Fruit fly (Drosophila melanogaster) whole organism, prepupa: ENCODE data around the gene Antdh.

Experiments used
- CG11902 ChIP-seq: fragments of 200-800 bp; sonication (Bioruptor generic); optimal IDR thresholded peaks from 3 replicates; lab custom pipeline; 2016; ENCODE audit warnings: missing biosample characterization, missing genetic modification characterization
- CG15336 ChIP-seq: fragments of 200-800 bp; sonication (Bioruptor generic); IDR thresholded peaks from 2 replicates; pipeline ENCODE4 v1.3.6; 2022; ENCODE audit warnings: missing biosample characterization, missing genetic modification characterization
- CG1621 ChIP-seq: fragments of 200-800 bp; sonication (Bioruptor generic); optimal IDR thresholded peaks from 3 replicates; lab custom pipeline; 2018; ENCODE audit warnings: missing biosample characterization, mild to moderate bottlenecking, missing genetic modification characterization
- CG3032 ChIP-seq: fragments of 200-800 bp; optimal IDR thresholded peaks from 2 replicates; lab custom pipeline; 2019; ENCODE audit warnings: missing biosample characterization, mild to moderate bottlenecking, missing genetic modification characterization, moderate library complexity
- CG34406 ChIP-seq: fragments of 200-800 bp; sonication (Bioruptor generic); optimal IDR thresholded peaks from 3 replicates; lab custom pipeline; 2016; ENCODE audit warnings: missing biosample characterization, missing genetic modification characterization
- CG3919 ChIP-seq: fragments of 200-800 bp; sonication (Bioruptor generic); optimal IDR thresholded peaks from 3 replicates; lab custom pipeline; 2016; ENCODE audit warnings: missing biosample characterization, missing genetic modification characterization
- CG6163 ChIP-seq: fragments of 200-800 bp; sonication (Bioruptor generic); IDR thresholded peaks from 3 replicates; pipeline ENCODE4 v1.3.6; 2022; ENCODE audit warnings: missing biosample characterization, missing genetic modification characterization
- CG6276 ChIP-seq: fragments of 200-800 bp; sonication (Bioruptor generic); optimal IDR thresholded peaks from 2 replicates; lab custom pipeline; 2017; ENCODE audit warnings: missing biosample characterization, mild to moderate bottlenecking, missing genetic modification characterization
- CG6792 ChIP-seq: fragments of 200-800 bp; sonication (Bioruptor generic); optimal IDR thresholded peaks from 3 replicates; lab custom pipeline; 2016; ENCODE audit warnings: missing biosample characterization, missing genetic modification characterization
- CG6808 ChIP-seq: fragments of 200-800 bp; sonication (Bioruptor generic); optimal IDR thresholded peaks from 3 replicates; lab custom pipeline; 2017; ENCODE audit warnings: missing biosample characterization, missing genetic modification characterization, mild to moderate bottlenecking, moderate library complexity, missing genetic modification reagents
- CG6854 ChIP-seq: fragments of 200-800 bp; sonication (Bioruptor generic); optimal IDR thresholded peaks from 2 replicates; lab custom pipeline; 2017; ENCODE audit warnings: missing biosample characterization, mild to moderate bottlenecking, missing genetic modification characterization
- CG7368 ChIP-seq: fragments of 200-800 bp; sonication (Bioruptor generic); optimal IDR thresholded peaks from 3 replicates; lab custom pipeline; 2016; ENCODE audit warnings: missing biosample characterization, missing genetic modification characterization
- CG8319 ChIP-seq: fragments of 200-800 bp; sonication (Bioruptor generic); optimal IDR thresholded peaks from 3 replicates; lab custom pipeline; 2016; ENCODE audit warnings: missing biosample characterization, missing genetic modification characterization
- CG8632 ChIP-seq: fragments of 200-800 bp; sonication (Bioruptor generic); optimal IDR thresholded peaks from 3 replicates; lab custom pipeline; 2016; ENCODE audit warnings: missing biosample characterization, missing genetic modification characterization
- Eip78C ChIP-seq: fragments of 200-800 bp; sonication (Bioruptor generic); peaks from one replicate; lab custom pipeline; 2016; ENCODE audit warnings: missing biosample characterization, missing genetic modification characterization
- Eip93F ChIP-seq: fragments of 200-800 bp; sonication (Bioruptor generic); optimal IDR thresholded peaks from 2 replicates; lab custom pipeline; 2016; ENCODE audit warnings: missing biosample characterization, mild to moderate bottlenecking, missing genetic modification characterization
- Ets21C ChIP-seq: fragments of 200-800 bp; sonication (Bioruptor generic); optimal IDR thresholded peaks from 3 replicates; lab custom pipeline; 2016; ENCODE audit warnings: missing biosample characterization, missing genetic modification characterization
- Hr39 ChIP-seq: fragments of 200-800 bp; sonication (Bioruptor generic); optimal IDR thresholded peaks from 2 replicates; lab custom pipeline; 2016; ENCODE audit warnings: missing biosample characterization, missing genetic modification characterization
- Hr4 ChIP-seq: fragments of 200-800 bp; sonication (Bioruptor generic); optimal IDR thresholded peaks from 3 replicates; lab custom pipeline; 2016; ENCODE audit warnings: missing biosample characterization, missing genetic modification characterization
- Met ChIP-seq: fragments of 200-800 bp; sonication (Bioruptor generic); optimal IDR thresholded peaks from 3 replicates; lab custom pipeline; 2016; ENCODE audit warnings: missing biosample characterization, missing genetic modification characterization
- Smox ChIP-seq: fragments of 200-800 bp; sonication (Bioruptor generic); optimal IDR thresholded peaks from 3 replicates; lab custom pipeline; 2016; ENCODE audit warnings: missing biosample characterization, missing genetic modification characterization
- Sox15 ChIP-seq: fragments of 200-800 bp; sonication (Bioruptor generic); optimal IDR thresholded peaks from 3 replicates; lab custom pipeline; 2016; ENCODE audit warnings: missing biosample characterization, missing genetic modification characterization
- achi ChIP-seq: fragments of 200-800 bp; sonication (Bioruptor generic); optimal IDR thresholded peaks from 3 replicates; lab custom pipeline; 2016; ENCODE audit warnings: missing biosample characterization, missing genetic modification characterization
- acj6 ChIP-seq: fragments of 200-800 bp; sonication (Bioruptor generic); optimal IDR thresholded peaks from 3 replicates; lab custom pipeline; 2016; ENCODE audit warnings: missing biosample characterization, missing genetic modification characterization
- cyc ChIP-seq: fragments of 200-800 bp; sonication (Bioruptor generic); optimal IDR thresholded peaks from 3 replicates; lab custom pipeline; 2016; ENCODE audit warnings: missing biosample characterization, missing genetic modification characterization
- eg ChIP-seq: fragments of 200-800 bp; sonication (Bioruptor generic); IDR thresholded peaks from 3 replicates; pipeline ENCODE4 v1.3.6; 2022; ENCODE audit warnings: missing biosample characterization, missing genetic modification characterization
- esn ChIP-seq: fragments of 200-800 bp; sonication (Bioruptor generic); optimal IDR thresholded peaks from 2 replicates; lab custom pipeline; 2016; ENCODE audit warnings: missing biosample characterization, mild to moderate bottlenecking, missing genetic modification characterization, moderate library complexity
- pdm3 ChIP-seq: fragments of 200-800 bp; sonication (Bioruptor generic); optimal IDR thresholded peaks from 3 replicates; lab custom pipeline; 2016; ENCODE audit warnings: missing biosample characterization, missing genetic modification characterization
- ss ChIP-seq, 2 experiments: fragments of 200-800 bp; sonication (Bioruptor generic); optimal IDR thresholded peaks; 2 replicates in 1 of 2; 3 replicates in 1 of 2; lab custom pipeline; 2017 to 2018; ENCODE audit warnings: mild to moderate bottlenecking in 2 of 2, missing biosample characterization in 2 of 2, missing genetic modification characterization in 2 of 2, moderate library complexity in 1 of 2
- svp ChIP-seq: fragments of 200-800 bp; sonication (Bioruptor generic); peaks from one replicate; lab custom pipeline; 2016; ENCODE audit warnings: missing biosample characterization, missing genetic modification characterization
- topi ChIP-seq: fragments of 200-800 bp; sonication (Bioruptor generic); optimal IDR thresholded peaks from 3 replicates; lab custom pipeline; 2016; ENCODE audit warnings: missing biosample characterization, missing genetic modification characterization

Gene Antdh

DNA sequence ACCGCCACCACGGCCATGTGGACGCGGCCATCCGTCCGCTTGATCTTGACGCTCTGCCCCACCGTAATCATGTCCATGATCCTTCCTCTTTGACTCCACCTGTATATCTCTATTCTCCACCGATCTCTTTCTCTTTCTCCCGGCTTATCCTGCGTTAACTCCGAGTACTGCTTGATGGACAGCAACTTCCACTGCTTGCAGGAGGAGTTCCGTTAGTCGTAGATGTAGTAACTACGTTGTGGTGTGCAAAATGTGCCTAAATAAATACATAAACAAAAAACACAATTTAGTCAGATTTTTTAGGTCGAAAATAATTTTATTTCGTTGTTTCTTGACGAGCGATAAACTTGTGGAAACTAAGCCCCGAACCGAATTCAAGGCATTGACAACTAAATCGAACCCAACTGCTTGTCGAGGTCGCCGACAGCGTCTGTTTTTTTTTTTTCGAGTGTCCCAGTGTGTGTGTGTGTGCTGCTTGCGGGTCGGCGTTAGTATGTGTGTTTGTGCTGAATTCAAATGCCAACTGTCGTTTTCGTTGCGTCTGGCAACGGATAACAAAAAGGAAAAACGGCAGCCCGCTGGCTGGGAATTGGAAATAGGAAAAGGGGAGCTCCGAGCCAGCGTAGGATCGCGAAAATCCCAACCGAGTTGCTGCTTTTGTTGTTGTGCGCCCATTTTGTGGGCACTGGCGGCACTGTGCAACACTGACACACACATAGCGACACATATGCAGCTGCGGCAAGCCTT, 32.8 kb downstream of the Antdh start:
- TF ChIP-seq svp (GFP tag; lab: Kevin White, UChicago) (peak; percentile 41), CG1621 (no peak), CG15336 (GFP tag; lab: Robert Waterston, UW) (0 out of 2 replicates have a peak, but pooled peaks have one; percentile 7), Eip93F (GFP tag; lab: Kevin White, UChicago) (no peak), topi (GFP tag; lab: Kevin White, UChicago) (no peak), Eip78C (GFP tag; lab: Kevin White, UChicago) (peak; percentile 5), cyc (GFP tag; lab: Kevin White, UChicago) (no peak)

- TF ChIP-seq cyc (GFP tag; lab: Kevin White, UChicago) (no peak), Hr4 (GFP tag; lab: Kevin White, UChicago) (no peak), CG34406 (GFP tag; lab: Kevin White, UChicago) (no peak), CG11902 (GFP tag; lab: Kevin White, UChicago) (no peak), CG1621 (no peak)
These were observed 36.5 kb downstream of the Antdh start, which contains the start of gene CG44385 for dm6 chrX:11132312-11132711. CG44385 (minus strand) TSS chrX:11132412.

DNA sequence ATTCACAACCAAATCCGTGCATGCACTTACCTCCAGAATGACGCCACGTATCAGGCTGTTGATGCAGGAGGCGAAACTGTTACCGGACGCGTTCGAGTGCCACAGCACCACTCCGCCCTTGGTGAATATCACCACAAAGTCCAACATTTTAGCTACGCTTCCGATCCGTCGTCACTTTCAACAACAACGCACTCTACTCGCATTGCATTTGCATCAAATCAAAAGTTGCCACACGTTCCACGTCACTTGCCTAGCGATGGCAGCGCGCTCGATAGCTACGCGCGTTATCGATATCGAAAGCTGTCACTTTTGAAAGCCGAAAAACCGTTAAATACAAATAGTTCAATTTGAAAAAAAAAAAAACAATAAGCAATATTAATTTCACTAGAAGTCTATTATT, 40.0 kb downstream of the Antdh start, which contains the start of gene SrpRalpha:
Gene SrpRalpha, minus strand, starts transcription at position 260 of the 400 bp plus-strand sequence.
- no peak for TF ChIP-seq cyc (GFP tag; lab: Kevin White, UChicago)
- no peak for TF ChIP-seq Smox (GFP tag; lab: Kevin White, UChicago)
- TF ChIP-seq CG15336 (GFP tag; lab: Robert Waterston, UW): 0 out of 2 replicates have a peak, but pooled peaks have one; percentile 15
- TF ChIP-seq Sox15: no peak
- peak; percentile 1 for TF ChIP-seq esn (GFP tag; lab: Kevin White, UChicago)
- TF ChIP-seq CG3032 (tag; lab: Kevin White, UChicago): no peak
- no peak for TF ChIP-seq CG8632 (GFP tag; lab: Kevin White, UChicago)
- no peak for TF ChIP-seq topi (GFP tag; lab: Kevin White, UChicago)
- TF ChIP-seq achi: peak; percentile 99

dm6 chrX:11124749-11125508, 43.9 kb downstream of the Antdh start, which contains the start of gene Rpt3:
Rpt3 (plus strand) TSS chrX:11125101.
- TF ChIP-seq CG6792 (GFP tag; lab: Kevin White, UChicago): no peak
- no peak for TF ChIP-seq CG15336 (GFP tag; lab: Robert Waterston, UW)
- no peak for TF ChIP-seq Hr4 (GFP tag; lab: Kevin White, UChicago)
- TF ChIP-seq CG8319 (GFP tag; lab: Kevin White, UChicago): no peak
- TF ChIP-seq acj6 (GFP tag; lab: Kevin White, UChicago): no peak
- TF ChIP-seq Eip78C (GFP tag; lab: Kevin White, UChicago): peak; percentile 69
- TF ChIP-seq esn (GFP tag; lab: Kevin White, UChicago): peak; percentile 38
- no peak for TF ChIP-seq CG7368 (GFP tag; lab: Kevin White, UChicago)
- TF ChIP-seq CG3919: no peak
- peak; percentile 1 for TF ChIP-seq cyc (GFP tag; lab: Kevin White, UChicago)
- TF ChIP-seq topi (GFP tag; lab: Kevin White, UChicago): peak; percentile 13
- no peak for TF ChIP-seq Hr39 (GFP tag; lab: Kevin White, UChicago)
- TF ChIP-seq CG6808 (GFP tag; lab: Kevin White, UChicago): no peak
- TF ChIP-seq Ets21C: no peak
- TF ChIP-seq CG6276 (GFP tag; lab: Kevin White, UChicago): no peak
- TF ChIP-seq CG6854 (GFP tag; lab: Kevin White, UChicago): peak; percentile 4
- peak; percentile 5 for TF ChIP-seq CG3032 (tag; lab: Kevin White, UChicago)
- TF ChIP-seq CG1621: no peak
- no peak for TF ChIP-seq eg

dm6 chrX:11124126-11124748, 44.6 kb downstream of the Antdh start, which contains the start of gene CG11122:
CG11122 (minus strand) TSS chrX:11124726.
- TF ChIP-seq pdm3 (GFP tag; lab: Kevin White, UChicago) (no peak), CG6163 (GFP tag; lab: Robert Waterston, UW) (peak; percentile 60; the same call in 2 of the 3 replicates), ss (GFP tag; optimal IDR thresholded peaks at IDR 0.05; lab: Kevin White, UChicago) (peak; percentile 31 to 38), CG3919 (no peak), Sox15 (no peak), Met (GFP tag; lab: Kevin White, UChicago) (no peak)
- TF ChIP-seq, all 60 proteins: peak for 2
